Worm (Caenorhabditis elegans) whole organism, early embryonic: Measurements from ENCODE around the gene W08A12.2.

Experiments used
- B0310.2 ChIP-seq: sonication (generic microtip); optimal IDR thresholded peaks from 2 replicates; lab custom pipeline; 2016; ENCODE audit warnings: mild to moderate bottlenecking, missing genetic modification characterization, missing compliant biosample characterization
- F13C5.2 ChIP-seq: sonication (generic microtip); optimal IDR thresholded peaks from 2 replicates; lab custom pipeline; 2017; ENCODE audit warnings: mild to moderate bottlenecking, missing genetic modification characterization, inconsistent platforms, missing compliant biosample characterization
- aly-1 ChIP-seq: sonication (generic microtip); optimal IDR thresholded peaks from 2 replicates; lab custom pipeline; 2016; ENCODE audit warnings: missing genetic modification characterization, missing compliant biosample characterization
- ama-1 ChIP-seq: fragments of 150-350 bp; optimal IDR thresholded peaks from 2 replicates; lab custom pipeline; 2014
- ceh-13 ChIP-seq: fragments of 200-800 bp; sonication (Bioruptor generic); optimal IDR thresholded peaks from 2 replicates; lab custom pipeline; 2018; ENCODE audit warnings: mild to moderate bottlenecking, missing genetic modification characterization, missing compliant biosample characterization
- ceh-36 ChIP-seq: sonication (generic microtip); optimal IDR thresholded peaks from 2 replicates; lab custom pipeline; 2016; ENCODE audit warnings: missing genetic modification characterization, inconsistent platforms, missing compliant biosample characterization
- ets-7 ChIP-seq: sonication (generic microtip); optimal IDR thresholded peaks from 2 replicates; lab custom pipeline; 2016; ENCODE audit warnings: missing genotype, missing genetic modification characterization, missing compliant biosample characterization
- flt-1 ChIP-seq: fragments of 200-800 bp; sonication (Bioruptor generic); IDR thresholded peaks from 2 replicates; pipeline ENCODE4 v1.3.6; 2022; ENCODE audit warnings: missing genetic modification characterization, missing compliant biosample characterization
- hmbx-1 ChIP-seq: sonication (generic microtip); optimal IDR thresholded peaks from 2 replicates; lab custom pipeline; 2016; ENCODE audit warnings: mild to moderate bottlenecking, missing genetic modification characterization, missing compliant biosample characterization
- hmg-4 ChIP-seq: fragments of 200-800 bp; sonication (Bioruptor generic); optimal IDR thresholded peaks from 2 replicates; lab custom pipeline; 2018; ENCODE audit warnings: mild to moderate bottlenecking, missing genetic modification characterization, missing compliant biosample characterization
- hnd-1 ChIP-seq: sonication (generic microtip); optimal IDR thresholded peaks from 2 replicates; lab custom pipeline; 2016; ENCODE audit warnings: missing genetic modification characterization, missing compliant biosample characterization
- pes-1 ChIP-seq: fragments of 200-800 bp; sonication (Bioruptor generic); IDR thresholded peaks from 2 replicates; pipeline ENCODE4 v1.3.6; 2022; ENCODE audit warnings: missing genetic modification reagents, missing genetic modification characterization, missing compliant biosample characterization
- scrt-1 ChIP-seq: fragments of 200-800 bp; sonication (Bioruptor generic); IDR thresholded peaks from 2 replicates; pipeline ENCODE4 v1.3.6; 2022; ENCODE audit warnings: missing genetic modification characterization, missing compliant biosample characterization
- sea-1 ChIP-seq: fragments of 200-800 bp; sonication (Bioruptor generic); conservative IDR thresholded peaks from 2 replicates; pipeline ENCODE4 v1.3.6; 2022; ENCODE audit warnings: missing genetic modification characterization, missing compliant biosample characterization
- tbx-11 ChIP-seq: fragments of 200-800 bp; sonication (Bioruptor generic); IDR thresholded peaks from 2 replicates; pipeline ENCODE4 v1.3.6; 2022; ENCODE audit warnings: missing genetic modification characterization, missing compliant biosample characterization
- tbx-37 ChIP-seq: fragments of 200-800 bp; sonication (Bioruptor generic); conservative IDR thresholded peaks from 2 replicates; pipeline ENCODE4 v1.3.6; 2022; ENCODE audit warnings: missing genetic modification reagents, missing genetic modification characterization, missing compliant biosample characterization
- tra-4 ChIP-seq: sonication (generic microtip); optimal IDR thresholded peaks from 2 replicates; lab custom pipeline; 2017; ENCODE audit warnings: missing genetic modification characterization, missing compliant biosample characterization

Gene W08A12.2

ce11 chrV:3693657-3694056 lies 8.0 kb upstream of the W08A12.2 start:
- no peak for TF ChIP-seq scrt-1 (GFP tag; lab: Robert Waterston, UW)
- no peak for TF ChIP-seq hmbx-1
- no peak for TF ChIP-seq F13C5.2 (tag; lab: Kevin White, UChicago)
- no peak for TF ChIP-seq flt-1 (GFP tag; lab: Robert Waterston, UW)
- TF ChIP-seq tbx-37 (GFP tag; lab: Robert Waterston, UW): no peak
- TF ChIP-seq tbx-11 (GFP tag; lab: Robert Waterston, UW): no peak
- no peak for TF ChIP-seq ama-1 (lab: Kevin White, UChicago)
- no peak for TF ChIP-seq ets-7 (tag; lab: Kevin White, UChicago)
- no peak for TF ChIP-seq hnd-1
- TF ChIP-seq sea-1 (GFP tag; lab: Robert Waterston, UW): no peak
- no peak for TF ChIP-seq aly-1 (tag; lab: Kevin White, UChicago)
- TF ChIP-seq B0310.2 (tag; lab: Kevin White, UChicago): no peak
- no peak for TF ChIP-seq ceh-36 (tag; lab: Kevin White, UChicago)
- no peak for TF ChIP-seq ceh-13 (GFP tag; lab: Kevin White, UChicago)
- no peak for TF ChIP-seq tra-4 (tag; lab: Kevin White, UChicago)
- no peak for TF ChIP-seq hmg-4 (GFP tag; lab: Kevin White, UChicago)

- TF ChIP-seq tra-4 (tag; lab: Kevin White, UChicago) (no peak), scrt-1 (GFP tag; lab: Robert Waterston, UW) (no peak), tbx-11 (GFP tag; lab: Robert Waterston, UW) (no peak), ceh-36 (tag; lab: Kevin White, UChicago) (no peak), sea-1 (GFP tag; lab: Robert Waterston, UW) (no peak), pes-1 (GFP tag; lab: Robert Waterston, UW) (no peak), flt-1 (GFP tag; lab: Robert Waterston, UW) (no peak), B0310.2 (tag; lab: Kevin White, UChicago) (no peak), ama-1 (lab: Kevin White, UChicago) (no peak), aly-1 (tag; lab: Kevin White, UChicago) (no peak), F13C5.2 (tag; lab: Kevin White, UChicago) (no peak), ets-7 (tag; lab: Kevin White, UChicago) (no peak), tbx-37 (GFP tag; lab: Robert Waterston, UW) (no peak), hnd-1 (no peak), hmbx-1 (no peak), hmg-4 (GFP tag; lab: Kevin White, UChicago) (no peak), ceh-13 (GFP tag; lab: Kevin White, UChicago) (no peak)
These were observed 6.9 kb upstream of the W08A12.2 start for ce11 chrV:3692613-3693012.

- no peak for TF ChIP-seq pes-1 (GFP tag; lab: Robert Waterston, UW)
- TF ChIP-seq scrt-1 (GFP tag; lab: Robert Waterston, UW): no peak
- TF ChIP-seq tbx-11 (GFP tag; lab: Robert Waterston, UW): no peak
- no peak for TF ChIP-seq hmg-4 (GFP tag; lab: Kevin White, UChicago)
- TF ChIP-seq sea-1 (GFP tag; lab: Robert Waterston, UW): no peak
- TF ChIP-seq flt-1 (GFP tag; lab: Robert Waterston, UW): no peak
- TF ChIP-seq F13C5.2 (tag; lab: Kevin White, UChicago): no peak
- TF ChIP-seq ama-1 (lab: Kevin White, UChicago): no peak
- no peak for TF ChIP-seq tbx-37 (GFP tag; lab: Robert Waterston, UW)
- TF ChIP-seq hnd-1: no peak
- TF ChIP-seq B0310.2 (tag; lab: Kevin White, UChicago): no peak
- no peak for TF ChIP-seq aly-1 (tag; lab: Kevin White, UChicago)
- TF ChIP-seq hmbx-1: no peak
These were observed 3.0 kb upstream of the W08A12.2 start for ce11 chrV:3688733-3689132.

DNA sequence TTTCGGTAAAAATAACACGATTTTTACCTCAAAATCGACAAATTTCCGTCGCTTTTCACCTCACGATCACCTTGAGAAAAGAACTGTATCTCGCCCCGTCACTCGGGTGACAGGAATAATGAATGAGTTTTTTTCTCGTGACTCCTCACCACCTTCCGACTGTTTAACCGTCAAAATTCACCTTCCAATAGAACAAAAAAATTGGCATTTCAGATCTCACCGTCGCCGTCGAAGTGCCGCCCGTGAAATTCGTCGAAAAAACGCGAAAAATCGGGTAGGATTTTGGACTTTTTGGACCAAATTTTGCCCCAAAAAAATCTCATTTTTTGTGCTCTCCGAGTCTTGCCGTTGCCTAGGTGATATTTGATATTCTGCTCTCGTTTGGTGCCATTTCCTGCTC lies 1.2 kb upstream of the W08A12.2 start, which contains the start of gene unc-132:
Gene unc-132, plus strand, starts transcription at position 208 of the 400 bp plus-strand sequence.
- no peak for TF ChIP-seq B0310.2 (tag; lab: Kevin White, UChicago)
- TF ChIP-seq pes-1 (GFP tag; lab: Robert Waterston, UW): no peak
- TF ChIP-seq hmbx-1: no peak
- TF ChIP-seq ceh-36 (tag; lab: Kevin White, UChicago): no peak
- TF ChIP-seq tbx-11 (GFP tag; lab: Robert Waterston, UW): no peak
- no peak for TF ChIP-seq tbx-37 (GFP tag; lab: Robert Waterston, UW)
- TF ChIP-seq tra-4 (tag; lab: Kevin White, UChicago): no peak
- TF ChIP-seq hnd-1: no peak
- TF ChIP-seq sea-1 (GFP tag; lab: Robert Waterston, UW): no peak
- TF ChIP-seq ceh-13 (GFP tag; lab: Kevin White, UChicago): no peak
- TF ChIP-seq F13C5.2 (tag; lab: Kevin White, UChicago): no peak
- TF ChIP-seq scrt-1 (GFP tag; lab: Robert Waterston, UW): no peak
- TF ChIP-seq aly-1 (tag; lab: Kevin White, UChicago): no peak

ce11 chrV:3686292-3686691 lies 600 bp upstream of the W08A12.2 start:
- TF ChIP-seq ceh-36 (tag; lab: Kevin White, UChicago) (no peak), hnd-1 (no peak), ama-1 (lab: Kevin White, UChicago) (no peak), tra-4 (tag; lab: Kevin White, UChicago) (no peak), tbx-11 (GFP tag; lab: Robert Waterston, UW) (no peak), flt-1 (GFP tag; lab: Robert Waterston, UW) (no peak)

- no peak for TF ChIP-seq tra-4 (tag; lab: Kevin White, UChicago)
- no peak for TF ChIP-seq F13C5.2 (tag; lab: Kevin White, UChicago)
- TF ChIP-seq sea-1 (GFP tag; lab: Robert Waterston, UW): no peak
These were observed 3.1 kb downstream of the W08A12.2 start, which contains the start of gene W08A12.3 for ce11 chrV:3682553-3682952. TSS of gene W08A12.3 (plus strand) at chrV:3682853.

- TF ChIP-seq ceh-36 (tag; lab: Kevin White, UChicago) (no peak), B0310.2 (tag; lab: Kevin White, UChicago) (no peak), F13C5.2 (tag; lab: Kevin White, UChicago) (no peak), hmg-4 (GFP tag; lab: Kevin White, UChicago) (no peak), scrt-1 (GFP tag; lab: Robert Waterston, UW) (no peak), tra-4 (tag; lab: Kevin White, UChicago) (no peak), sea-1 (GFP tag; lab: Robert Waterston, UW) (no peak), ceh-13 (GFP tag; lab: Kevin White, UChicago) (no peak), flt-1 (GFP tag; lab: Robert Waterston, UW) (no peak), hnd-1 (no peak), pes-1 (GFP tag; lab: Robert Waterston, UW) (no peak), aly-1 (tag; lab: Kevin White, UChicago) (no peak), ama-1 (lab: Kevin White, UChicago) (no peak), tbx-11 (GFP tag; lab: Robert Waterston, UW) (no peak)
These were observed 7.2 kb downstream of the W08A12.2 start for ce11 chrV:3678513-3678912.
